Fruit fly (Drosophila melanogaster) whole organism, pupa: ENCODE results near the gene CG31709.

Experiments
- CG12605 ChIP-seq: fragments of 200-800 bp; sonication (Bioruptor generic); IDR thresholded peaks from 2 replicates; pipeline ENCODE4 v1.3.6; 2022; ENCODE audit warnings: missing biosample characterization, missing genetic modification characterization
- CG15710 ChIP-seq: fragments of 200-800 bp; sonication (Bioruptor generic); optimal IDR thresholded peaks from 2 replicates; lab custom pipeline; 2018; ENCODE audit warnings: missing biosample characterization, mild to moderate bottlenecking, missing genetic modification characterization, moderate library complexity
- CG32121 ChIP-seq: fragments of 200-800 bp; sonication (Bioruptor generic); IDR thresholded peaks from 2 replicates; pipeline ENCODE4 v1.3.6; 2022; ENCODE audit warnings: missing biosample characterization, missing genetic modification characterization
- CG8301 ChIP-seq: fragments of 200-800 bp; sonication (Bioruptor generic); optimal IDR thresholded peaks from 2 replicates; lab custom pipeline; 2018; ENCODE audit warnings: missing biosample characterization, mild to moderate bottlenecking, missing genetic modification characterization
- CG9948 ChIP-seq: fragments of 200-800 bp; sonication (Bioruptor generic); optimal IDR thresholded peaks from 2 replicates; lab custom pipeline; 2018; ENCODE audit warnings: missing biosample characterization, mild to moderate bottlenecking, missing genetic modification characterization, moderate library complexity
- EcR ChIP-seq: fragments of 200-800 bp; sonication (Bioruptor generic); optimal IDR thresholded peaks from 3 replicates; lab custom pipeline; 2019; ENCODE audit warnings: missing biosample characterization, missing genetic modification characterization, mild to moderate bottlenecking, moderate library complexity, missing genetic modification reagents
- Ets98B ChIP-seq: fragments of 200-800 bp; sonication (Bioruptor generic); IDR thresholded peaks from 2 replicates; pipeline ENCODE4 v1.3.6; 2022; ENCODE audit warnings: missing biosample characterization, missing genetic modification characterization
- Pif1A ChIP-seq: fragments of 200-800 bp; sonication (Bioruptor generic); optimal IDR thresholded peaks from 3 replicates; lab custom pipeline; 2016; ENCODE audit warnings: missing biosample characterization, missing genetic modification characterization
- Pif1B ChIP-seq: fragments of 200-800 bp; sonication (Bioruptor generic); optimal IDR thresholded peaks from 3 replicates; lab custom pipeline; 2016; ENCODE audit warnings: missing biosample characterization, missing genetic modification characterization
- Snoo ChIP-seq: fragments of 200-800 bp; sonication (Bioruptor generic); optimal IDR thresholded peaks from 3 replicates; lab custom pipeline; 2017; ENCODE audit warnings: missing biosample characterization, mild to moderate bottlenecking, missing genetic modification characterization, inconsistent platforms
- fd96Ca ChIP-seq: fragments of 200-800 bp; sonication (Bioruptor generic); IDR thresholded peaks from 3 replicates; pipeline ENCODE4 v1.3.6; 2022; ENCODE audit warnings: missing biosample characterization, missing genetic modification characterization
- gl ChIP-seq: fragments of 200-800 bp; sonication (Bioruptor generic); optimal IDR thresholded peaks from 2 replicates; lab custom pipeline; 2018; ENCODE audit warnings: missing biosample characterization, mild to moderate bottlenecking, missing genetic modification characterization
- rn ChIP-seq: fragments of 200-800 bp; sonication (Bioruptor generic); IDR thresholded peaks from 2 replicates; pipeline ENCODE4 v1.3.6; 2022; ENCODE audit warnings: missing biosample characterization, missing genetic modification characterization

dm6 chr2L:9609337-9609856 is 30.0 kb upstream of the CG31709 start:
- TF ChIP-seq CG32121: no peak
- TF ChIP-seq CG9948 (tag; lab: Kevin White, UChicago): no peak
- no peak for TF ChIP-seq rn (GFP tag; lab: Robert Waterston, UW)
- no peak for TF ChIP-seq Pif1A (GFP tag; lab: Kevin White, UChicago)
- no peak for TF ChIP-seq CG12605 (GFP tag; lab: Robert Waterston, UW)
- no peak for TF ChIP-seq CG15710 (tag; lab: Kevin White, UChicago)
- TF ChIP-seq gl (tag; lab: Kevin White, UChicago): no peak
- no peak for TF ChIP-seq EcR (GFP tag; lab: Kevin White, UChicago)
- TF ChIP-seq fd96Ca (GFP tag; lab: Robert Waterston, UW): no peak
- TF ChIP-seq Ets98B (GFP tag; lab: Robert Waterston, UW): no peak
- no peak for TF ChIP-seq CG8301 (tag; lab: Kevin White, UChicago)
- TF ChIP-seq Pif1B (GFP tag; lab: Kevin White, UChicago): no peak
- no peak for TF ChIP-seq Snoo (tag; lab: Kevin White, UChicago)
